Worm (Caenorhabditis elegans) whole organism, L2 larva: Measurements from ENCODE around the gene ZK1307.9.

Source experiments
- C34F6.9 ChIP-seq: fragments of 150-350 bp; optimal IDR thresholded peaks from 2 replicates; lab custom pipeline; 2014; ENCODE audit warnings: missing biosample characterization, missing genetic modification characterization
- F13H6.1 ChIP-seq: sonication (generic microtip); optimal IDR thresholded peaks from 2 replicates; lab custom pipeline; 2016; ENCODE audit warnings: missing genetic modification characterization, missing compliant biosample characterization
- R02D3.7 ChIP-seq: fragments of 150-350 bp; optimal IDR thresholded peaks from 2 replicates; lab custom pipeline; 2014; ENCODE audit warnings: missing biosample characterization, missing genetic modification characterization
- Y55F3AM.14 ChIP-seq: fragments of 200-800 bp; sonication (Bioruptor generic); optimal IDR thresholded peaks from 2 replicates; lab custom pipeline; 2018; ENCODE audit warnings: mild to moderate bottlenecking, missing genetic modification characterization, missing compliant biosample characterization
- ZK546.5 ChIP-seq: sonication (generic microtip); optimal IDR thresholded peaks from 2 replicates; lab custom pipeline; 2017; ENCODE audit warnings: missing biosample characterization, missing genetic modification characterization
- ama-1 ChIP-seq: fragments of 150-350 bp; optimal IDR thresholded peaks from 2 replicates; lab custom pipeline; 2018; ENCODE audit warnings: inconsistent platforms
- blmp-1 ChIP-seq: sonication (generic microtip); optimal IDR thresholded peaks from 2 replicates; lab custom pipeline; 2017; ENCODE audit warnings: missing genetic modification characterization, mild to moderate bottlenecking, missing compliant biosample characterization, antibody characterized with exemption, moderate library complexity; ENCODE audit not compliant: insufficient read depth
- ceh-16 ChIP-seq: fragments of 150-350 bp; optimal IDR thresholded peaks from 2 replicates; lab custom pipeline; 2014; ENCODE audit warnings: missing biosample characterization, missing genetic modification characterization
- ceh-82 ChIP-seq: fragments of 150-350 bp; optimal IDR thresholded peaks from 2 replicates; lab custom pipeline; 2014; ENCODE audit warnings: missing biosample characterization, missing genetic modification characterization
- crh-2 ChIP-seq: sonication (generic microtip); optimal IDR thresholded peaks from 2 replicates; lab custom pipeline; 2017; ENCODE audit warnings: missing biosample characterization, missing genetic modification characterization
- dmd-4 ChIP-seq: sonication (generic microtip); optimal IDR thresholded peaks from 2 replicates; lab custom pipeline; 2017; ENCODE audit warnings: missing biosample characterization, missing genetic modification characterization
- egl-27 ChIP-seq: sonication (generic microtip); optimal IDR thresholded peaks from 3 replicates; lab custom pipeline; 2017; ENCODE audit warnings: missing biosample characterization, missing genetic modification reagents, missing genetic modification characterization
- elt-3 ChIP-seq: sonication (generic microtip); optimal IDR thresholded peaks from 2 replicates; lab custom pipeline; 2017; ENCODE audit warnings: missing biosample characterization, missing genetic modification characterization
- fos-1 ChIP-seq: fragments of 150-350 bp; optimal IDR thresholded peaks from 2 replicates; lab custom pipeline; 2014; ENCODE audit warnings: missing biosample characterization, missing genetic modification characterization
- gmeb-1 ChIP-seq: fragments of 150-350 bp; optimal IDR thresholded peaks from 2 replicates; lab custom pipeline; 2014; ENCODE audit warnings: missing biosample characterization, missing genetic modification characterization
- lin-11 ChIP-seq: fragments of 150-350 bp; sonication (generic microtip); optimal IDR thresholded peaks from 2 replicates; lab custom pipeline; 2014; ENCODE audit warnings: missing biosample characterization, missing genetic modification characterization, inconsistent platforms, mixed read lengths
- lin-13 ChIP-seq: fragments of 150-350 bp; optimal IDR thresholded peaks from 2 replicates; lab custom pipeline; 2014; ENCODE audit warnings: missing biosample characterization, missing genetic modification reagents, missing genetic modification characterization
- lsy-2 ChIP-seq, 2 experiments: fragments of 150-350 bp in 1 of 2; sonication (generic microtip) in 1 of 2; optimal IDR thresholded peaks; 2 replicates each; lab custom pipeline; 2014 to 2017; ENCODE audit warnings: missing biosample characterization in 2 of 2, missing genetic modification characterization in 2 of 2
- mab-5 ChIP-seq: fragments of 150-350 bp; optimal IDR thresholded peaks from 2 replicates; lab custom pipeline; 2014; ENCODE audit warnings: missing biosample characterization, missing genetic modification characterization
- mbf-1 ChIP-seq: sonication (generic microtip); optimal IDR thresholded peaks from 2 replicates; lab custom pipeline; 2017; ENCODE audit warnings: missing biosample characterization, missing genetic modification characterization
- mdl-1 ChIP-seq, 2 experiments: fragments of 150-350 bp in 1 of 2; sonication (generic microtip) in 1 of 2; optimal IDR thresholded peaks; 2 replicates each; lab custom pipeline; 2017; ENCODE audit warnings: missing biosample characterization in 2 of 2, missing genetic modification characterization in 2 of 2
- nhr-10 ChIP-seq: sonication (generic microtip); optimal IDR thresholded peaks from 2 replicates; lab custom pipeline; 2017; ENCODE audit warnings: missing biosample characterization, missing genetic modification characterization
- nhr-11 ChIP-seq: fragments of 150-350 bp; optimal IDR thresholded peaks from 2 replicates; lab custom pipeline; 2014; ENCODE audit warnings: missing biosample characterization, missing genetic modification characterization
- nhr-129 ChIP-seq: fragments of 150-350 bp; optimal IDR thresholded peaks from 2 replicates; lab custom pipeline; 2014; ENCODE audit warnings: missing biosample characterization, missing genetic modification characterization
- nhr-21 ChIP-seq: fragments of 150-350 bp; optimal IDR thresholded peaks from 2 replicates; lab custom pipeline; 2014; ENCODE audit warnings: missing biosample characterization, missing genetic modification characterization
- nhr-23 ChIP-seq: fragments of 150-350 bp; optimal IDR thresholded peaks from 2 replicates; lab custom pipeline; 2014; ENCODE audit warnings: missing biosample characterization, missing genetic modification reagents, missing genetic modification characterization
- nhr-25 ChIP-seq: fragments of 150-350 bp; sonication (generic microtip); optimal IDR thresholded peaks from 3 replicates; lab custom pipeline; 2014; ENCODE audit warnings: missing biosample characterization, missing genetic modification characterization
- nhr-6 ChIP-seq: fragments of 150-350 bp; optimal IDR thresholded peaks from 2 replicates; lab custom pipeline; 2014; ENCODE audit warnings: missing biosample characterization, missing genetic modification characterization
- sem-4 ChIP-seq: fragments of 150-350 bp; optimal IDR thresholded peaks from 2 replicates; lab custom pipeline; 2014; ENCODE audit warnings: missing biosample characterization, missing genetic modification reagents, missing genetic modification characterization
- sma-3 ChIP-seq: sonication (generic microtip); optimal IDR thresholded peaks from 2 replicates; lab custom pipeline; 2016; ENCODE audit warnings: missing genetic modification reagents, missing genetic modification characterization, missing compliant biosample characterization
- sma-9 ChIP-seq, 2 experiments: fragments of 150-350 bp in 1 of 2; sonication (generic microtip) in 1 of 2; optimal IDR thresholded peaks; 2 replicates each; lab custom pipeline; 2014 to 2016; ENCODE audit warnings: missing genetic modification characterization in 2 of 2, mild to moderate bottlenecking in 1 of 2, missing biosample characterization in 1 of 2, missing compliant biosample characterization in 1 of 2, missing genetic modification reagents in 1 of 2, moderate library complexity in 1 of 2
- snpc-4 ChIP-seq: fragments of 150-350 bp; optimal IDR thresholded peaks from 2 replicates; lab custom pipeline; 2014; ENCODE audit warnings: missing biosample characterization, missing genetic modification characterization
- unc-39 ChIP-seq: fragments of 150-350 bp; optimal IDR thresholded peaks from 2 replicates; lab custom pipeline; 2014; ENCODE audit warnings: missing biosample characterization, missing genetic modification characterization
- unc-55 ChIP-seq: fragments of 150-350 bp; sonication (generic microtip); optimal IDR thresholded peaks from 3 replicates; lab custom pipeline; 2014; ENCODE audit warnings: missing biosample characterization, missing genetic modification reagents, missing genetic modification characterization
- unc-62 ChIP-seq: fragments of 150-350 bp; optimal IDR thresholded peaks from 2 replicates; lab custom pipeline; 2014; ENCODE audit warnings: missing biosample characterization, missing genetic modification reagents, missing genetic modification characterization
- ztf-1 ChIP-seq: fragments of 200-800 bp; sonication (Bioruptor generic); conservative IDR thresholded peaks from 2 replicates; pipeline ENCODE4 v1.3.6; 2022; ENCODE audit warnings: missing genetic modification characterization, missing compliant biosample characterization
- ztf-4 ChIP-seq: fragments of 150-350 bp; optimal IDR thresholded peaks from 2 replicates; lab custom pipeline; 2014; ENCODE audit warnings: missing biosample characterization, missing genetic modification characterization

The ZK1307.9 gene

DNA sequence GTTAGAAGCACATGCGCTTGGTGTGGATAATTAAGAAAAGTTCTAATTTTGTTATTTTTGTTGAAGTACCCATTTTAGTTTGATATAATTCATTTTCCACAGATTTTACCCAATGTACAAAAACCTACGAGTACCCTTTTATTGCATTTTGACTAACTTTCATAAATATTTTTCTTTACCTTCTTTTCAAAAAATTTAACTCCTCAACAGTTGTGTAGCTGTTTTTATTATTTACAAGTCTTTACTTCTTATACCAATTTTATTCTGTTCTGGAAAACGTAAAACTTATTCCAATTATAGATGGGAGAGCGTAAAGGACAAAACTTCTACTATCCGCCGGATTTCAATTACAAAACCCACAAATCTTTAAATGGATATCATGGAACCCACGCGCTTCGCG, at the start of gene ZK1307.9:
Gene ZK1307.9 (plus strand): TSS at position 301 of the 400 bp plus-strand sequence.
- TF ChIP-seq elt-3 (tag; lab: Kevin White, UChicago) = no peak
- TF ChIP-seq ztf-1 (GFP tag; lab: Robert Waterston, UW) = no peak
- TF ChIP-seq unc-55 = no peak
- TF ChIP-seq sma-3 (GFP tag; lab: Kevin White, UChicago) = no peak

- TF ChIP-seq snpc-4 (tag; lab: Kevin White, UChicago) (no peak), sma-9 (GFP tag; optimal IDR thresholded peaks at IDR 0.05; lab: Kevin White, UChicago) (peak; percentile 20), sma-9 (tag; optimal IDR thresholded peaks at IDR 0.05; lab: Kevin White, UChicago) (no peak), C34F6.9 (tag; lab: Kevin White, UChicago) (no peak), dmd-4 (tag; lab: Kevin White, UChicago) (no peak), nhr-23 (tag; lab: Kevin White, UChicago) (no peak), mbf-1 (no peak), sem-4 (no peak), unc-62 (no peak), ceh-16 (tag; lab: Kevin White, UChicago) (no peak), ceh-82 (tag; lab: Kevin White, UChicago) (no peak), R02D3.7 (tag; lab: Kevin White, UChicago) (no peak), nhr-129 (tag; lab: Kevin White, UChicago) (peak; percentile 33), lsy-2 (tag; optimal IDR thresholded peaks at IDR 0.05; lab: Kevin White, UChicago) (peak in 1 of 2 experiments; percentile 39), nhr-11 (no peak), lin-11 (tag; lab: Kevin White, UChicago) (no peak), unc-39 (tag; lab: Kevin White, UChicago) (no peak), F13H6.1 (tag; lab: Kevin White, UChicago) (peak; percentile 41)
These were observed 49.1 kb upstream of the ZK1307.9 start for ce11 chrII:9600022-9600722.

DNA sequence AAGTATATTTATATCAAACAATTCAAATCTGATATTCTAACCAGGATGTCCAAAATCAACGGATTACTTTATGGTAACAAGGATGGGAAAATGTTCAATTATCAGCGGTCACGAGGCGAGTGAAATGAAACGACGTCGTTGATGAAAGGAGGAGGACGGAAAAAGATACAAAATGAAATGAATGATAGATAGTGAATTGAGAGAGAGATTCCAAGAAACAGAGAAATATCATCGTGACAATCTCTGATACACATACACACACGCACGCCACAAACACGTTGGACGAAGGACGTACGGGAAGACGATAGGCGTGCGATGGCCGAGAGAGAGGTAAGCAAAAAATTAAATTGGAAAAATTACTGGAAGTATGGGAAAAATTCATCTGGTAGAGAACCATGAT, 48.2 kb upstream of the ZK1307.9 start:
- TF ChIP-seq C34F6.9 (tag; lab: Kevin White, UChicago) (peak; percentile 55), ztf-1 (GFP tag; lab: Robert Waterston, UW) (no peak), ZK546.5 (tag; lab: Kevin White, UChicago) (no peak), nhr-129 (tag; lab: Kevin White, UChicago) (peak; percentile 87), lin-13 (GFP tag; lab: Kevin White, UChicago) (peak; percentile 21), egl-27 (peak; percentile 57), mdl-1 (tag; optimal IDR thresholded peaks at IDR 0.05; lab: Kevin White, UChicago) (peak; percentile 75 to 91), lsy-2 (tag; optimal IDR thresholded peaks at IDR 0.05; lab: Kevin White, UChicago) (peak in 1 of 2 experiments; percentile 72), nhr-25 (tag; lab: Kevin White, UChicago) (peak; percentile 96), ceh-16 (tag; lab: Kevin White, UChicago) (peak; percentile 36), mab-5 (peak; percentile 31), ztf-4 (peak; percentile 67), sma-3 (GFP tag; lab: Kevin White, UChicago) (peak; percentile 84), unc-39 (tag; lab: Kevin White, UChicago) (no peak), fos-1 (tag; lab: Kevin White, UChicago) (peak; percentile 74), blmp-1 (tag; lab: Kevin White, UChicago) (peak; percentile 86), gmeb-1 (tag; lab: Kevin White, UChicago) (peak; percentile 63), nhr-23 (tag; lab: Kevin White, UChicago) (no peak), sma-9 (GFP tag; optimal IDR thresholded peaks at IDR 0.05; lab: Kevin White, UChicago) (peak; percentile 95), sma-9 (tag; optimal IDR thresholded peaks at IDR 0.05; lab: Kevin White, UChicago) (no peak), F13H6.1 (tag; lab: Kevin White, UChicago) (peak; percentile 68), nhr-6 (tag; lab: Kevin White, UChicago) (peak; percentile 58), nhr-21 (tag; lab: Kevin White, UChicago) (peak; percentile 95), mbf-1 (no peak), sem-4 (peak; percentile 85), ama-1 (lab: Kevin White, UChicago) (peak; percentile 41), unc-62 (no peak), nhr-11 (no peak), nhr-10 (tag; lab: Kevin White, UChicago) (no peak), crh-2 (peak; percentile 63), Y55F3AM.14 (GFP tag; lab: Kevin White, UChicago) (peak; percentile 1)
